Worm (Caenorhabditis elegans) whole organism, late embryonic: ENCODE measurements around the gene F09E5.14.

Source experiments
- ceh-31 ChIP-seq: sonication (generic microtip); optimal IDR thresholded peaks from 2 replicates; lab custom pipeline; 2016; ENCODE audit warnings: missing genetic modification characterization, missing compliant biosample characterization
- fkh-10 ChIP-seq: fragments of 150-350 bp; optimal IDR thresholded peaks from 2 replicates; lab custom pipeline; 2014; ENCODE audit warnings: missing biosample characterization, missing genetic modification reagents, missing genetic modification characterization
- nhr-11 ChIP-seq: fragments of 150-350 bp; optimal IDR thresholded peaks from 2 replicates; lab custom pipeline; 2014; ENCODE audit warnings: missing biosample characterization, missing genetic modification characterization
- sox-4 ChIP-seq: sonication (generic microtip); optimal IDR thresholded peaks from 2 replicates; lab custom pipeline; 2017; ENCODE audit warnings: mild to moderate bottlenecking, missing genetic modification characterization, inconsistent platforms, missing compliant biosample characterization
- unc-86 ChIP-seq: sonication (generic microtip); optimal IDR thresholded peaks from 2 replicates; lab custom pipeline; 2016; ENCODE audit warnings: missing genetic modification characterization, missing compliant biosample characterization

DNA sequence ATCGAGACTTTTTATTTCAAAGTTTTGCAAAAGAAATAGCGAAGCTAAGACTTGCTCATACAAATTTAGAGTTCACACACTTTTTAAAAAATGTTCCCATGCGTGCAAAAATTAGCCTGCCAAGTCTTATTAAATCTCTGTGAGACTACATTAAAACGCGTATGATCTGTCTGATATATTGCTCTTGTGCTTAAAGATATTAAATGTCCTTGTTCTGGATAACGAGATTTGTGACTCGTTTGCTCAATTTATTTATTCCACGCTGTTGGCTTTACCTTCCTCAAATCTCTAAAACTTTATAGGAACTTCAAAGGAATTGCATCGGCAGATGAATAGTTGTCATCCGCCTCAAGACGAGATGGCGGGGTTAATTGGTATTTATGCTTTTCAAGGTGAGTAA, 10.7 kb upstream of the F09E5.14 start, which contains the start of gene srg-69:
- TF ChIP-seq fkh-10 (GFP tag; lab: Kevin White, UChicago) (no peak), unc-86 (tag; lab: Kevin White, UChicago) (no peak), ceh-31 (no peak), nhr-11 (tag; lab: Kevin White, UChicago) (no peak), sox-4 (no peak)
